Worm (Caenorhabditis elegans) whole organism, L3 larva: Measurements from ENCODE around the gene M7.12.

Source experiments
- R02D3.7 ChIP-seq: fragments of 150-350 bp; optimal IDR thresholded peaks from 2 replicates; lab custom pipeline; 2014; ENCODE audit warnings: missing biosample characterization, missing genetic modification characterization
- ZK546.5 ChIP-seq: sonication (generic microtip); optimal IDR thresholded peaks from 2 replicates; lab custom pipeline; 2017; ENCODE audit warnings: missing biosample characterization, missing genetic modification characterization
- aly-2 ChIP-seq: fragments of 150-350 bp; optimal IDR thresholded peaks from 2 replicates; lab custom pipeline; 2014; ENCODE audit warnings: missing biosample characterization, missing genetic modification characterization
- ama-1 ChIP-seq: fragments of 150-350 bp; optimal IDR thresholded peaks from 2 replicates; lab custom pipeline; 2018
- ceh-16 ChIP-seq: sonication (generic microtip); optimal IDR thresholded peaks from 2 replicates; lab custom pipeline; 2017; ENCODE audit warnings: missing biosample characterization, missing genetic modification characterization
- ceh-28 ChIP-seq: fragments of 150-350 bp; optimal IDR thresholded peaks from 2 replicates; lab custom pipeline; 2014; ENCODE audit warnings: missing biosample characterization, missing genetic modification reagents, missing genetic modification characterization
- ceh-9 ChIP-seq: sonication (generic microtip); optimal IDR thresholded peaks from 2 replicates; lab custom pipeline; 2018; ENCODE audit warnings: missing biosample characterization, missing genetic modification characterization
- daf-12 ChIP-seq: fragments of 150-350 bp; optimal IDR thresholded peaks from 2 replicates; lab custom pipeline; 2014; ENCODE audit warnings: missing biosample characterization, missing genetic modification reagents, missing genetic modification characterization
- egl-5 ChIP-seq: fragments of 150-350 bp; optimal IDR thresholded peaks from 2 replicates; lab custom pipeline; 2017; ENCODE audit warnings: missing biosample characterization, missing genetic modification reagents, missing genetic modification characterization, inconsistent platforms
- elt-1 ChIP-seq: fragments of 150-350 bp; optimal IDR thresholded peaks from 2 replicates; lab custom pipeline; 2014; ENCODE audit warnings: missing biosample characterization, missing genetic modification characterization
- elt-3 ChIP-seq, 3 experiments: fragments of 150-350 bp in 1 of 3; sonication (generic microtip) in 2 of 3; optimal IDR thresholded peaks; 2 replicates in 2 of 3; 4 replicates in 1 of 3; lab custom pipeline; 2014 to 2017; ENCODE audit warnings: missing biosample characterization in 3 of 3, missing genetic modification characterization in 3 of 3
- fkh-2 ChIP-seq: fragments of 150-350 bp; optimal IDR thresholded peaks from 2 replicates; lab custom pipeline; 2014; ENCODE audit warnings: missing biosample characterization, missing genetic modification reagents, missing genetic modification characterization
- fos-1 ChIP-seq: fragments of 150-350 bp; optimal IDR thresholded peaks from 2 replicates; lab custom pipeline; 2014; ENCODE audit warnings: missing biosample characterization, missing genetic modification characterization
- hmg-11 ChIP-seq: sonication (generic microtip); optimal IDR thresholded peaks from 2 replicates; lab custom pipeline; 2016; ENCODE audit warnings: missing genetic modification characterization, missing compliant biosample characterization
- jun-1 ChIP-seq: fragments of 150-350 bp; optimal IDR thresholded peaks from 2 replicates; lab custom pipeline; 2014; ENCODE audit warnings: missing biosample characterization, missing genetic modification reagents, missing genetic modification characterization
- lin-39 ChIP-seq: fragments of 150-350 bp; optimal IDR thresholded peaks from 2 replicates; lab custom pipeline; 2018; ENCODE audit warnings: missing biosample characterization, missing genetic modification reagents, missing genetic modification characterization
- mml-1 ChIP-seq: fragments of 150-350 bp; sonication (generic microtip); optimal IDR thresholded peaks from 3 replicates; lab custom pipeline; 2014; ENCODE audit warnings: missing biosample characterization, missing genetic modification characterization
- nfya-1 ChIP-seq: sonication (generic microtip); optimal IDR thresholded peaks from 2 replicates; lab custom pipeline; 2017; ENCODE audit warnings: missing genetic modification characterization, mild to moderate bottlenecking, missing compliant biosample characterization, antibody characterized with exemption, moderate library complexity; ENCODE audit not compliant: insufficient read depth
- nhr-11 ChIP-seq: fragments of 150-350 bp; optimal IDR thresholded peaks from 2 replicates; lab custom pipeline; 2014; ENCODE audit warnings: missing biosample characterization, missing genetic modification characterization
- nhr-12 ChIP-seq: fragments of 150-350 bp; optimal IDR thresholded peaks from 2 replicates; lab custom pipeline; 2014; ENCODE audit warnings: missing biosample characterization, missing genetic modification characterization
- nhr-23 ChIP-seq: fragments of 150-350 bp; optimal IDR thresholded peaks from 2 replicates; lab custom pipeline; 2014; ENCODE audit warnings: missing biosample characterization, missing genetic modification reagents, missing genetic modification characterization
- nhr-237 ChIP-seq: fragments of 150-350 bp; optimal IDR thresholded peaks from 2 replicates; lab custom pipeline; 2014; ENCODE audit warnings: missing biosample characterization, missing genetic modification characterization
- nhr-28 ChIP-seq: fragments of 150-350 bp; optimal IDR thresholded peaks from 2 replicates; lab custom pipeline; 2014; ENCODE audit warnings: missing biosample characterization, missing genetic modification characterization
- nhr-43 ChIP-seq: sonication (generic microtip); optimal IDR thresholded peaks from 2 replicates; lab custom pipeline; 2016; ENCODE audit warnings: mild to moderate bottlenecking, missing genetic modification characterization, missing compliant biosample characterization; ENCODE audit not compliant: poor library complexity, severe bottlenecking
- nhr-76 ChIP-seq: fragments of 150-350 bp; sonication (generic microtip); optimal IDR thresholded peaks from 5 replicates; lab custom pipeline; 2014; ENCODE audit warnings: missing biosample characterization, missing genetic modification characterization
- pha-4 ChIP-seq: fragments of 150-350 bp; optimal IDR thresholded peaks from 2 replicates; lab custom pipeline; 2014; ENCODE audit warnings: missing biosample characterization, missing genetic modification reagents, missing genetic modification characterization
- pqm-1 ChIP-seq: fragments of 150-350 bp; optimal IDR thresholded peaks from 2 replicates; lab custom pipeline; 2017; ENCODE audit warnings: missing biosample characterization, missing genetic modification characterization, inconsistent platforms
- skn-1 ChIP-seq: fragments of 150-350 bp; optimal IDR thresholded peaks from 2 replicates; lab custom pipeline; 2014; ENCODE audit warnings: missing biosample characterization, missing genetic modification characterization
- snpc-4 ChIP-seq: fragments of 150-350 bp; optimal IDR thresholded peaks from 2 replicates; lab custom pipeline; 2014; ENCODE audit warnings: missing biosample characterization, missing genetic modification characterization
- tbx-2 ChIP-seq: sonication (generic microtip); optimal IDR thresholded peaks from 2 replicates; lab custom pipeline; 2016; ENCODE audit warnings: mild to moderate bottlenecking, missing genetic modification characterization, missing compliant biosample characterization
- unc-39 ChIP-seq: sonication (generic microtip); optimal IDR thresholded peaks from 4 replicates; lab custom pipeline; 2017; ENCODE audit warnings: missing biosample characterization, missing genetic modification characterization
- zag-1 ChIP-seq: fragments of 150-350 bp; optimal IDR thresholded peaks from 2 replicates; lab custom pipeline; 2014; ENCODE audit warnings: missing biosample characterization, missing genetic modification characterization

M7.12 gene

ce11 chrIV:11110995-11111619 lies 13.3 kb upstream of the M7.12 start, which contains the start of gene rps-5 (continued):
- TF ChIP-seq hmg-11 (tag; lab: Kevin White, UChicago) (peak; percentile 80), nhr-12 (tag; lab: Kevin White, UChicago) (no peak), lin-39 (tag; lab: Kevin White, UChicago) (peak; percentile 40), pha-4 (peak; percentile 60), elt-1 (tag; lab: Kevin White, UChicago) (no peak), fkh-2 (tag; lab: Kevin White, UChicago) (no peak)

ce11 chrIV:11109771-11110170 lies 12.0 kb upstream of the M7.12 start, which contains the start of gene pigk-1:
pigk-1 (minus strand) TSS chrIV:11110018.
- TF ChIP-seq ama-1 (lab: Kevin White, UChicago): peak; percentile 9
- no peak for TF ChIP-seq skn-1
- TF ChIP-seq nhr-237 (tag; lab: Kevin White, UChicago): no peak
- no peak for TF ChIP-seq nhr-76 (tag; lab: Kevin White, UChicago)
- no peak for TF ChIP-seq nfya-1 (tag; lab: Kevin White, UChicago)
- peak; percentile 24 for TF ChIP-seq nhr-43 (tag; lab: Kevin White, UChicago)
- TF ChIP-seq elt-1 (tag; lab: Kevin White, UChicago): no peak
- no peak for TF ChIP-seq fkh-2 (tag; lab: Kevin White, UChicago)
- TF ChIP-seq R02D3.7 (tag; lab: Kevin White, UChicago): peak; percentile 15
- TF ChIP-seq pqm-1 (tag; lab: Kevin White, UChicago): no peak
- TF ChIP-seq, all 47 proteins: peak for 3

- TF ChIP-seq aly-2 (no peak), jun-1 (tag; lab: Kevin White, UChicago) (no peak), elt-1 (tag; lab: Kevin White, UChicago) (no peak), nhr-28 (tag; lab: Kevin White, UChicago) (no peak), nhr-11 (tag; lab: Kevin White, UChicago) (no peak), unc-39 (tag; lab: Kevin White, UChicago) (no peak), mml-1 (tag; lab: Kevin White, UChicago) (no peak), fos-1 (tag; lab: Kevin White, UChicago) (no peak), nfya-1 (tag; lab: Kevin White, UChicago) (no peak), elt-3 (tag; optimal IDR thresholded peaks at IDR 0.05; lab: Kevin White, UChicago) (no peak), egl-5 (tag; lab: Kevin White, UChicago) (no peak)
These were observed 7.9 kb upstream of the M7.12 start, which contains the start of gene srlf-24 for ce11 chrIV:11105724-11106123. srlf-24 (minus strand) TSS chrIV:11105824.

ce11 chrIV:11103501-11103900 lies 5.7 kb upstream of the M7.12 start:
- no peak for TF ChIP-seq zag-1 (tag; lab: Kevin White, UChicago)
- no peak for TF ChIP-seq elt-3 (tag; optimal IDR thresholded peaks at IDR 0.05; lab: Kevin White, UChicago)
- TF ChIP-seq nhr-12 (tag; lab: Kevin White, UChicago): no peak
- TF ChIP-seq hmg-11 (tag; lab: Kevin White, UChicago): no peak
- TF ChIP-seq ceh-16 (tag; lab: Kevin White, UChicago): no peak
- no peak for TF ChIP-seq tbx-2 (tag; lab: Kevin White, UChicago)
- TF ChIP-seq ceh-28 (tag; lab: Kevin White, UChicago): no peak
- no peak for TF ChIP-seq nhr-23 (tag; lab: Kevin White, UChicago)
- no peak for TF ChIP-seq ceh-9
- TF ChIP-seq snpc-4 (tag; lab: Kevin White, UChicago): no peak
- no peak for TF ChIP-seq nhr-43 (tag; lab: Kevin White, UChicago)

- TF ChIP-seq ZK546.5 (tag; lab: Kevin White, UChicago): no peak
- no peak for TF ChIP-seq nhr-237 (tag; lab: Kevin White, UChicago)
- TF ChIP-seq fkh-2 (tag; lab: Kevin White, UChicago): no peak
- TF ChIP-seq zag-1 (tag; lab: Kevin White, UChicago): no peak
- TF ChIP-seq daf-12: no peak
- no peak for TF ChIP-seq aly-2
- no peak for TF ChIP-seq ceh-16 (tag; lab: Kevin White, UChicago)
- no peak for TF ChIP-seq nhr-43 (tag; lab: Kevin White, UChicago)
These were observed 4.8 kb upstream of the M7.12 start, which contains the start of gene srlf-17 for ce11 chrIV:11102608-11103007. srlf-17 (minus strand) TSS chrIV:11102708.
